Fruit fly (Drosophila melanogaster) whole organism, wandering third instar larva: ENCODE data around the gene PGAP1.

Experiments used
- OdsH ChIP-seq: fragments of 200-800 bp; sonication (Bioruptor generic); optimal IDR thresholded peaks from 2 replicates; lab custom pipeline; 2016; ENCODE audit warnings: missing biosample characterization, mild to moderate bottlenecking, missing genetic modification characterization
- br ChIP-seq: fragments of 200-800 bp; sonication (Bioruptor generic); optimal IDR thresholded peaks from 2 replicates; lab custom pipeline; 2016; ENCODE audit warnings: missing biosample characterization, missing genetic modification characterization
- dmrt93B ChIP-seq: fragments of 200-800 bp; sonication (Bioruptor generic); optimal IDR thresholded peaks from 2 replicates; lab custom pipeline; 2018; ENCODE audit warnings: missing biosample characterization, mild to moderate bottlenecking, missing genetic modification characterization
- h ChIP-seq: fragments of 200-800 bp; sonication (Bioruptor generic); optimal IDR thresholded peaks from 3 replicates; lab custom pipeline; 2016; ENCODE audit warnings: missing biosample characterization, mild to moderate bottlenecking, missing genetic modification characterization
- jim ChIP-seq: fragments of 175-275, 200-325 bp; sonication (Bioruptor generic); optimal IDR thresholded peaks from 2 replicates; lab custom pipeline; 2016; ENCODE audit warnings: missing biosample characterization, mild to moderate bottlenecking, missing genetic modification characterization
- pan ChIP-seq: fragments of >200 bp; optimal IDR thresholded peaks from 2 replicates; lab custom pipeline; 2017
- sv ChIP-seq: fragments of 200-800 bp; sonication (Bioruptor generic); optimal IDR thresholded peaks from 3 replicates; lab custom pipeline; 2016; ENCODE audit warnings: missing biosample characterization, missing genetic modification characterization
- usp ChIP-seq: fragments of >200 bp; optimal IDR thresholded peaks from 2 replicates; lab custom pipeline; 2017; ENCODE audit warnings: missing biosample characterization, missing genetic modification characterization

DNA sequence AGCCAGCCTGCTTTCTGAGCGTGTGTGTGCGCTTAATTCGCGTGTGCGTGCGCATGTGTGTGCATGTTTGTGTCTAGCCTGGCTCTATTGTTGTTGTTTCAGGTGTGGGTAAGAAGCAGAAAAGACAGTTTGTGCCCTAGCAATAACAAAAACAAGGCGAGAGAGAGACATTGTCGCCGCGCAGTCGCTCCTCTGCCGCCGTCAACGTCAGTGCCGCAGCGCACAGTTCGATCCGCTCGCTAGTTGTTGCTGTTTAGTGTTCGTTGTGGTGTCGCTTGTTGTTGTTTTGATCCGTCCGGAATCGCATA is 897 bp upstream of the PGAP1 start:
- TF ChIP-seq pan = no peak
- no peak for TF ChIP-seq jim (GFP tag; lab: Kevin White, UChicago)
- no peak for TF ChIP-seq usp (GFP tag; lab: Kevin White, UChicago)
- TF ChIP-seq br (GFP tag; lab: Kevin White, UChicago) = no peak
- no peak for TF ChIP-seq OdsH (GFP tag; lab: Kevin White, UChicago)
- no peak for TF ChIP-seq h (GFP tag; lab: Kevin White, UChicago)
- no peak for TF ChIP-seq sv (GFP tag; lab: Kevin White, UChicago)
- no peak for TF ChIP-seq dmrt93B (GFP tag; lab: Kevin White, UChicago)
